Worm (Caenorhabditis elegans): ENCODE data around the gene mab-10.

Gene mab-10

ce11 chrII:10525134-10525533, 2.8 kb upstream of the mab-10 start:
- TF ChIP-seq egl-27 (tag; optimal IDR thresholded peaks at IDR 0.05) (no peak), crh-2 (tag; optimal IDR thresholded peaks at IDR 0.05) (peak; percentile 17), nhr-25 (tag; optimal IDR thresholded peaks at IDR 0.05) (peak; percentile 23), dmd-4 (tag; optimal IDR thresholded peaks at IDR 0.05) (no peak)

ce11 chrII:10529218-10529751, 1.4 kb downstream of the mab-10 start:
- TF ChIP-seq sem-4 (tag; optimal IDR thresholded peaks at IDR 0.05) (peak; percentile 42), peb-1 (tag; optimal IDR thresholded peaks at IDR 0.05) (no peak)

ce11 chrII:10530907-10531306, 3.0 kb downstream of the mab-10 start:
- no peak for TF ChIP-seq nhr-21 (tag; optimal IDR thresholded peaks at IDR 0.05)

- TF ChIP-seq lin-13 (GFP tag; optimal IDR thresholded peaks at IDR 0.05) (no peak), nhr-77 (tag; optimal IDR thresholded peaks at IDR 0.05) (no peak), mdl-1 (tag; optimal IDR thresholded peaks at IDR 0.05) (no peak), lsy-2 (tag; optimal IDR thresholded peaks at IDR 0.05) (no peak), nhr-129 (tag; optimal IDR thresholded peaks at IDR 0.05) (no peak), ztf-1 (GFP tag; conservative IDR thresholded peaks at IDR 0.05) (no peak), unc-55 (GFP tag; optimal IDR thresholded peaks at IDR 0.05) (no peak), ztf-11 (tag; optimal IDR thresholded peaks at IDR 0.05) (no peak)
These were observed 3.7 kb downstream of the mab-10 start for ce11 chrII:10531604-10532003.

- TF ChIP-seq mab-5 (tag; optimal IDR thresholded peaks at IDR 0.05) (no peak), gmeb-1 (tag; optimal IDR thresholded peaks at IDR 0.05) (no peak), nhr-25 (tag; optimal IDR thresholded peaks at IDR 0.05) (no peak), lin-13 (GFP tag; optimal IDR thresholded peaks at IDR 0.05) (no peak), crh-2 (tag; optimal IDR thresholded peaks at IDR 0.05) (no peak), nhr-129 (tag; optimal IDR thresholded peaks at IDR 0.05) (no peak), nhr-12 (tag; optimal IDR thresholded peaks at IDR 0.05) (no peak), egl-27 (tag; optimal IDR thresholded peaks at IDR 0.05) (no peak), sem-4 (tag; optimal IDR thresholded peaks at IDR 0.05) (no peak), lin-39 (tag; optimal IDR thresholded peaks at IDR 0.05) (no peak), ZK546.5 (tag; optimal IDR thresholded peaks at IDR 0.05) (no peak), Y55F3AM.14 (GFP tag; optimal IDR thresholded peaks at IDR 0.05) (no peak), ceh-16 (tag; optimal IDR thresholded peaks at IDR 0.05) (no peak), ztf-11 (tag; optimal IDR thresholded peaks at IDR 0.05) (no peak)
These were observed 6.1 kb downstream of the mab-10 start for ce11 chrII:10533985-10534384.

- no peak for TF ChIP-seq lin-11 (tag; optimal IDR thresholded peaks at IDR 0.05)
- TF ChIP-seq C34F6.9 (tag; optimal IDR thresholded peaks at IDR 0.05), result no peak
- no peak for TF ChIP-seq sem-4 (tag; optimal IDR thresholded peaks at IDR 0.05)
- TF ChIP-seq unc-55 (GFP tag; optimal IDR thresholded peaks at IDR 0.05), result no peak
- TF ChIP-seq nhr-25 (tag; optimal IDR thresholded peaks at IDR 0.05), result no peak
These were observed 9.7 kb downstream of the mab-10 start, which contains the start of gene R166.2 for ce11 chrII:10537571-10537970. Gene R166.2, minus strand, starts transcription at chrII:10537671.

- no peak for TF ChIP-seq unc-39 (tag; optimal IDR thresholded peaks at IDR 0.05)
- TF ChIP-seq nhr-10 (tag; optimal IDR thresholded peaks at IDR 0.05), result no peak
- no peak for TF ChIP-seq lin-11 (tag; optimal IDR thresholded peaks at IDR 0.05)
- TF ChIP-seq egl-27 (tag; optimal IDR thresholded peaks at IDR 0.05), result no peak
- TF ChIP-seq sma-3 (GFP tag; optimal IDR thresholded peaks at IDR 0.05), result peak; percentile 73
- no peak for TF ChIP-seq ZK546.5 (tag; optimal IDR thresholded peaks at IDR 0.05)
- TF ChIP-seq sma-9 (GFP tag; optimal IDR thresholded peaks at IDR 0.05), result peak; percentile 67
- TF ChIP-seq sma-9 (tag; optimal IDR thresholded peaks at IDR 0.05), result no peak
- TF ChIP-seq unc-55 (GFP tag; optimal IDR thresholded peaks at IDR 0.05), result peak; percentile 57
- no peak for TF ChIP-seq nhr-11 (tag; optimal IDR thresholded peaks at IDR 0.05)
- no peak for TF ChIP-seq lin-39 (tag; optimal IDR thresholded peaks at IDR 0.05)
- TF ChIP-seq ztf-11 (tag; optimal IDR thresholded peaks at IDR 0.05), result no peak
- TF ChIP-seq alr-1 (tag; optimal IDR thresholded peaks at IDR 0.05), result no peak
- TF ChIP-seq lsy-2 (tag; optimal IDR thresholded peaks at IDR 0.05), result peak; percentile 48 to 80
- TF ChIP-seq sem-4 (tag; optimal IDR thresholded peaks at IDR 0.05), result no peak
- peak; percentile 13 for TF ChIP-seq lin-13 (GFP tag; optimal IDR thresholded peaks at IDR 0.05)
- peak; percentile 58 for TF ChIP-seq crh-2 (tag; optimal IDR thresholded peaks at IDR 0.05)
- peak; percentile 63 for TF ChIP-seq C34F6.9 (tag; optimal IDR thresholded peaks at IDR 0.05)
- TF ChIP-seq ceh-16 (tag; optimal IDR thresholded peaks at IDR 0.05), result no peak
- no peak for TF ChIP-seq nhr-237 (tag; optimal IDR thresholded peaks at IDR 0.05)
- peak; percentile 44 for TF ChIP-seq nhr-21 (tag; optimal IDR thresholded peaks at IDR 0.05)
- TF ChIP-seq blmp-1 (tag; optimal IDR thresholded peaks at IDR 0.05; ENCODE audit: insufficient read depth), result no peak
- TF ChIP-seq ama-1 (optimal IDR thresholded peaks at IDR 0.05), result no peak
- TF ChIP-seq mbf-1 (tag; optimal IDR thresholded peaks at IDR 0.05), result no peak
- TF ChIP-seq mdl-1 (tag; optimal IDR thresholded peaks at IDR 0.05), result no peak
- no peak for TF ChIP-seq skn-1 (tag; optimal IDR thresholded peaks at IDR 0.05)
- TF ChIP-seq dmd-4 (tag; optimal IDR thresholded peaks at IDR 0.05), result no peak
- TF ChIP-seq F13H6.1 (tag; optimal IDR thresholded peaks at IDR 0.05), result peak; percentile 55
- TF ChIP-seq elt-1 (tag; optimal IDR thresholded peaks at IDR 0.05), result no peak
- no peak for TF ChIP-seq snpc-4 (tag; optimal IDR thresholded peaks at IDR 0.05)
These were observed 10.1 kb downstream of the mab-10 start for ce11 chrII:10537988-10538387.

All from whole organism, L2 larva.